Worm (Caenorhabditis elegans) whole organism, early embryonic: ENCODE measurements around the gene H20J04.6.
A peak's percentile ranks its signal among the peaks of the same experiment; 100 is the strongest.

Source experiments
- B0310.2 ChIP-seq: sonication (generic microtip); optimal IDR thresholded peaks from 2 replicates; lab custom pipeline; 2016; ENCODE audit warnings: mild to moderate bottlenecking, missing genetic modification characterization, missing compliant biosample characterization
- F13C5.2 ChIP-seq: sonication (generic microtip); optimal IDR thresholded peaks from 2 replicates; lab custom pipeline; 2017; ENCODE audit warnings: mild to moderate bottlenecking, missing genetic modification characterization, inconsistent platforms, missing compliant biosample characterization
- aly-1 ChIP-seq: sonication (generic microtip); optimal IDR thresholded peaks from 2 replicates; lab custom pipeline; 2016; ENCODE audit warnings: missing genetic modification characterization, missing compliant biosample characterization
- ama-1 ChIP-seq: fragments of 150-350 bp; optimal IDR thresholded peaks from 2 replicates; lab custom pipeline; 2014
- ceh-13 ChIP-seq: fragments of 200-800 bp; sonication (Bioruptor generic); optimal IDR thresholded peaks from 2 replicates; lab custom pipeline; 2018; ENCODE audit warnings: mild to moderate bottlenecking, missing genetic modification characterization, missing compliant biosample characterization
- ceh-36 ChIP-seq: sonication (generic microtip); optimal IDR thresholded peaks from 2 replicates; lab custom pipeline; 2016; ENCODE audit warnings: missing genetic modification characterization, inconsistent platforms, missing compliant biosample characterization
- ets-7 ChIP-seq: sonication (generic microtip); optimal IDR thresholded peaks from 2 replicates; lab custom pipeline; 2016; ENCODE audit warnings: missing genotype, missing genetic modification characterization, missing compliant biosample characterization
- flt-1 ChIP-seq: fragments of 200-800 bp; sonication (Bioruptor generic); IDR thresholded peaks from 2 replicates; pipeline ENCODE4 v1.3.6; 2022; ENCODE audit warnings: missing genetic modification characterization, missing compliant biosample characterization
- hmbx-1 ChIP-seq: sonication (generic microtip); optimal IDR thresholded peaks from 2 replicates; lab custom pipeline; 2016; ENCODE audit warnings: mild to moderate bottlenecking, missing genetic modification characterization, missing compliant biosample characterization
- hmg-4 ChIP-seq: fragments of 200-800 bp; sonication (Bioruptor generic); optimal IDR thresholded peaks from 2 replicates; lab custom pipeline; 2018; ENCODE audit warnings: mild to moderate bottlenecking, missing genetic modification characterization, missing compliant biosample characterization
- hnd-1 ChIP-seq: sonication (generic microtip); optimal IDR thresholded peaks from 2 replicates; lab custom pipeline; 2016; ENCODE audit warnings: missing genetic modification characterization, missing compliant biosample characterization
- pes-1 ChIP-seq: fragments of 200-800 bp; sonication (Bioruptor generic); IDR thresholded peaks from 2 replicates; pipeline ENCODE4 v1.3.6; 2022; ENCODE audit warnings: missing genetic modification reagents, missing genetic modification characterization, missing compliant biosample characterization
- scrt-1 ChIP-seq: fragments of 200-800 bp; sonication (Bioruptor generic); IDR thresholded peaks from 2 replicates; pipeline ENCODE4 v1.3.6; 2022; ENCODE audit warnings: missing genetic modification characterization, missing compliant biosample characterization
- sea-1 ChIP-seq: fragments of 200-800 bp; sonication (Bioruptor generic); conservative IDR thresholded peaks from 2 replicates; pipeline ENCODE4 v1.3.6; 2022; ENCODE audit warnings: missing genetic modification characterization, missing compliant biosample characterization
- tbx-11 ChIP-seq: fragments of 200-800 bp; sonication (Bioruptor generic); IDR thresholded peaks from 2 replicates; pipeline ENCODE4 v1.3.6; 2022; ENCODE audit warnings: missing genetic modification characterization, missing compliant biosample characterization
- tbx-37 ChIP-seq: fragments of 200-800 bp; sonication (Bioruptor generic); conservative IDR thresholded peaks from 2 replicates; pipeline ENCODE4 v1.3.6; 2022; ENCODE audit warnings: missing genetic modification reagents, missing genetic modification characterization, missing compliant biosample characterization
- tra-4 ChIP-seq: sonication (generic microtip); optimal IDR thresholded peaks from 2 replicates; lab custom pipeline; 2017; ENCODE audit warnings: missing genetic modification characterization, missing compliant biosample characterization

The H20J04.6 gene

ce11 chrII:4288572-4288971 lies 34.5 kb upstream of the H20J04.6 start:
- TF ChIP-seq ceh-13 (GFP tag; lab: Kevin White, UChicago): no peak

DNA sequence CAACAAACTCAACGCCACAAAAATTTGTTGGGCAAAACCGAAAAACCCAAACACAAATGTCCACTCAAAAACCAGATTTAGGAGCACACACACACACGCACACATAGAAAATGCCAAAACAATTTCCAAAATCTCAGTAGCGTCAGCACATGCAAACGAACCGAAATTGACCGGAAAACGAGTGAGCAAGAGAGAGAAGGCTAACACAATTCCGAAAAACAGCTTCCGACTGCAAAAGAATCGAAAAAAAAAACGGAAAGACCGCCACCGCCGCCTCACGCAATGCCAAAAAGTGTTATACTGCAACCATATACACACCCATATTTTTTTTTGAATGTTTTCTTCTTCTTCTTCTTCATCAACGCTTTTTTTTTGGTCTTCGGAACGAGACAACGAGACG lies 31.3 kb upstream of the H20J04.6 start:
- no peak for TF ChIP-seq hmg-4
- no peak for TF ChIP-seq hmbx-1
- TF ChIP-seq pes-1 (GFP tag; lab: Robert Waterston, UW): no peak
- TF ChIP-seq ceh-13 (GFP tag; lab: Kevin White, UChicago): no peak
- TF ChIP-seq sea-1: no peak
- TF ChIP-seq B0310.2 (tag; lab: Kevin White, UChicago): no peak
- no peak for TF ChIP-seq aly-1
- TF ChIP-seq flt-1 (GFP tag; lab: Robert Waterston, UW): no peak
- no peak for TF ChIP-seq ceh-36 (tag; lab: Kevin White, UChicago)
- TF ChIP-seq tra-4 (tag; lab: Kevin White, UChicago): no peak
- no peak for TF ChIP-seq F13C5.2 (tag; lab: Kevin White, UChicago)
- no peak for TF ChIP-seq ama-1 (lab: Kevin White, UChicago)
- no peak for TF ChIP-seq ets-7 (tag; lab: Kevin White, UChicago)
- TF ChIP-seq tbx-37: no peak
- TF ChIP-seq hnd-1: no peak
- TF ChIP-seq scrt-1 (GFP tag; lab: Robert Waterston, UW): no peak
- TF ChIP-seq tbx-11 (GFP tag; lab: Robert Waterston, UW): no peak

DNA sequence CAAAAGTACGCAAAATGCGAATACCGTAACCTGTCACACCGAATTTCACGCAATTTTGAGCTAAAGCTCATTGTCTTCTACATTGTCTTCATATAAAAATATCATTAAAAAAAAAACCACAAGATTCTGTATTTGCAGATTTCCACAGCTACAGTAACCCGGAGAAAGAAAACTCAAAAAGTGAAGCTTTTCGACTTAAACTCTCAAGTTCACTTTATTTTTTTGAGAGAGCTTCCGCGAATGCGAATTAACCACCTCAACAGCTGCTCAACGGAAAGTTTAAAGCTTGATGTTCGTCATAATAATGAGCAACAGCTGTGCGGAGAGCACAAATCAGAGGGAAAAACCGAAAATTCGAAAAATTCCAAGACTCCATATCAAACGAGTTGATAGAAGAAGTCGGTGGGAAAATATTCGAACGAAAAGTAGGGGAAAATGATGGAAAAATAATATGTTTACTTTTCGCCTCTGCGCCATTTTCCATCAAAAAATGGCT lies 30.0 kb upstream of the H20J04.6 start:
- TF ChIP-seq pes-1 (GFP tag; lab: Robert Waterston, UW) (no peak), tbx-37 (no peak), hmbx-1 (no peak), ceh-13 (GFP tag; lab: Kevin White, UChicago) (no peak), tbx-11 (GFP tag; lab: Robert Waterston, UW) (no peak), ceh-36 (tag; lab: Kevin White, UChicago) (no peak), F13C5.2 (tag; lab: Kevin White, UChicago) (no peak), ets-7 (tag; lab: Kevin White, UChicago) (no peak), sea-1 (no peak), scrt-1 (GFP tag; lab: Robert Waterston, UW) (no peak), tra-4 (tag; lab: Kevin White, UChicago) (no peak), ama-1 (lab: Kevin White, UChicago) (no peak), aly-1 (no peak), flt-1 (GFP tag; lab: Robert Waterston, UW) (no peak), hnd-1 (no peak), hmg-4 (no peak), B0310.2 (tag; lab: Kevin White, UChicago) (no peak)

ce11 chrII:4294189-4294588 lies 28.9 kb upstream of the H20J04.6 start:
- TF ChIP-seq hmbx-1 (no peak), ceh-13 (GFP tag; lab: Kevin White, UChicago) (no peak), tbx-11 (GFP tag; lab: Robert Waterston, UW) (no peak), tbx-37 (no peak), scrt-1 (GFP tag; lab: Robert Waterston, UW) (no peak), sea-1 (no peak), hmg-4 (no peak)

- TF ChIP-seq hnd-1: no peak
- no peak for TF ChIP-seq sea-1
- no peak for TF ChIP-seq tbx-37
- TF ChIP-seq tra-4 (tag; lab: Kevin White, UChicago): no peak
- no peak for TF ChIP-seq aly-1
- no peak for TF ChIP-seq scrt-1 (GFP tag; lab: Robert Waterston, UW)
- no peak for TF ChIP-seq flt-1 (GFP tag; lab: Robert Waterston, UW)
- TF ChIP-seq ceh-13 (GFP tag; lab: Kevin White, UChicago): no peak
- TF ChIP-seq pes-1 (GFP tag; lab: Robert Waterston, UW): no peak
- no peak for TF ChIP-seq tbx-11 (GFP tag; lab: Robert Waterston, UW)
- no peak for TF ChIP-seq ama-1 (lab: Kevin White, UChicago)
- TF ChIP-seq B0310.2 (tag; lab: Kevin White, UChicago): no peak
- TF ChIP-seq ets-7 (tag; lab: Kevin White, UChicago): no peak
- no peak for TF ChIP-seq ceh-36 (tag; lab: Kevin White, UChicago)
These were observed 28.3 kb upstream of the H20J04.6 start, which contains the start of gene rml-4 for ce11 chrII:4294801-4295200. Gene rml-4 (plus strand): TSS chrII:4295101.

DNA sequence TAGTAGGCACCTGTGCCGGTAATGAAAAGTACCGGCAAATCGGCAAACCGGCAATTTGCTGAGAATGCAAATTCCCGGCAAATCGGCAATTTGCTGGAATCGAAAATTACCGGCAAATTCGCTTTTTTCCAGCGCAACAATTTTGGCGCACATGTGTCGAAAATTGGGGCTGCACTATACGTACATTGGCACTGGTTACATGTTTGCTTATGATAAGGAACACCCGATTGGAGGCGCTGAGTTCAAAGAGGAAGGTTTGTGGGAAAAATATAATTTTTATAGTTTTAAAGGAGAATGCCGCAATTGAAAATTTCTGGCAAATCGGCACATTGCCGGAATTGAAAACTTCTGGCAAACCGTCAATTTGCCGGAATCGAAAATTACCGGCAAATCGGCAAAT lies 25.8 kb upstream of the H20J04.6 start:
- TF ChIP-seq sea-1 (no peak), flt-1 (GFP tag; lab: Robert Waterston, UW) (no peak), scrt-1 (GFP tag; lab: Robert Waterston, UW) (no peak), tra-4 (tag; lab: Kevin White, UChicago) (no peak), B0310.2 (tag; lab: Kevin White, UChicago) (no peak), ets-7 (tag; lab: Kevin White, UChicago) (no peak), ama-1 (lab: Kevin White, UChicago) (no peak), tbx-37 (no peak), tbx-11 (GFP tag; lab: Robert Waterston, UW) (no peak), hnd-1 (no peak), aly-1 (no peak)

DNA sequence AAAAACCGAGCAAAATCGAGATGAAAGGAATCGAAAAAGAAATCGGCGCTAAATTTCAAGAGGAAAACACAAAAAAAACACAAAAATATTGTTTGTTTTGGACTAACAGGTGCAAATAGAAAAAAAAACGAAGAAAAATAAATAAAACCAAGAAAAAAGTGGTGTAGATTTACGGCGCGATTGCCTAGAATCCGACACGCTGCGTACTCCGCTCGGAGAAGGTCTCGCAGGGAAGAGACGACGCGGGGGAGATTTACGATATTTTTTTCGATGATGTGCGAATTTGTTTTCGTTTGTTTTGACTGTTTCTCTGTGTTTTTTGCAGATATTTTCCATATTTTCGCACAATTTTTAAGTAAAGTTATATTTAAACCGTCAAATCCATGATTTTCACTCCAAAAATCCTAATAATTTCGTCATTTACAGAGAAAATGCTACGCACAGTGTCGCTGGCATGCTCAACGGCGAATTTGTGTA lies 23.8 kb upstream of the H20J04.6 start, which contains the start of gene sco-1:
TSS of gene sco-1 (plus strand) at position 427 of the 477 bp plus-strand sequence.
- TF ChIP-seq hnd-1 (no peak), pes-1 (GFP tag; lab: Robert Waterston, UW) (peak; percentile 66), flt-1 (GFP tag; lab: Robert Waterston, UW) (peak; percentile 45; the same call in 1 of the 2 replicates), hmbx-1 (no peak), sea-1 (0 out of 2 replicates have a peak, but pooled peaks have one; percentile 56), B0310.2 (tag; lab: Kevin White, UChicago) (peak; percentile 20), hmg-4 (peak; percentile 65), F13C5.2 (tag; lab: Kevin White, UChicago) (peak; percentile 75), tra-4 (tag; lab: Kevin White, UChicago) (no peak), tbx-37 (peak; percentile 70; the same call in 1 of the 2 replicates)

DNA sequence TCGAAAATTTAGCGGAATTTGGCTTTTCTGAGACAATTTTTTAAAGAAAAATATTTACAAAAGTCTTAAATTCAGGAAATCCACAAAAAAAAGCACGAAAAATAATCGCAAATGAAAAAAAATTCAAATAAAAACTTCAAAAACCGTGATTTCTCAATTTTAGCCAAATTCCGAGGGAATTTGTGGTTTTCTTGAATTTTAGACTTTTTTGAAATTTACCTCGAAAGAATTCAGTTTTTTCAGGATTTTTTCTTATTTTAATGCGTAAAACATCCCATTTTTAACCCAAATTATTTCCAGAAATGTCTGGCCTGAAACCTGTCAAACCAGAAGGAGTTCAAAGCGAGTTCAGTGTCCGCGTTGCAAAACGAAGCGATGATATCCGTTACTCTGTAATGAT lies 21.7 kb upstream of the H20J04.6 start, which contains the start of gene gtf-2F1:
TSS of gene gtf-2F1 (plus strand) at position 301 of the 400 bp plus-strand sequence.
- TF ChIP-seq hnd-1 (no peak), hmg-4 (no peak), F13C5.2 (tag; lab: Kevin White, UChicago) (no peak), pes-1 (GFP tag; lab: Robert Waterston, UW) (no peak), tbx-11 (GFP tag; lab: Robert Waterston, UW) (no peak), aly-1 (no peak), scrt-1 (GFP tag; lab: Robert Waterston, UW) (no peak), B0310.2 (tag; lab: Kevin White, UChicago) (no peak), ceh-36 (tag; lab: Kevin White, UChicago) (no peak), ama-1 (lab: Kevin White, UChicago) (no peak)
